Worm (Caenorhabditis elegans): Measurements from ENCODE around the gene gbh-2.

DNA sequence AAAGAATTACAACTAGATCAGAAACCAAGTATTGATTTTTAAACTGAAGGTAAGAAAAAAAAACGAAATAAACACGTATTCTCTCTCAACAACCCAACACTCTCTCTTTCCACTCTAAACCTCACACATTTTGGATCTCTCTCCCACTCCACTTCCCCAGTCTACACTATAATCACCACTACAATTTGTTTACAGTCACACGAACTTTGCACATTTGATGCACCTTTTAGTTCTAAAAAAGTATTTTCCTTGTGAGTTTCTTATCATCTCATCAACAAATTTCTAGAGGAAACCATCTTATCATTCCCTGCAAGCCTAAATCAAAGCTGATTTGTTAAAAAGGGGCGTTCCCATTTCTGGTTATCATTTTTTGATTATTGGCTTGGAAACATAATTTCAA is 1.1 kb upstream of the gbh-2 start:
- no peak for TF ChIP-seq W03F9.2 (tag; optimal IDR thresholded peaks at IDR 0.05)
- no peak for TF ChIP-seq him-1 (tag; optimal IDR thresholded peaks at IDR 0.05)

Measured in whole organism, L4/young adult.